Worm (Caenorhabditis elegans): ENCODE measurements around the gene C34E10.10.

ce11 chrIII:5195690-5196089 is 32.0 kb downstream of the C34E10.10 start, which contains the start of gene moc-6:
- TF ChIP-seq pha-4 (tag; optimal IDR thresholded peaks at IDR 0.05), result no peak
- no peak for TF ChIP-seq nhr-76 (tag; optimal IDR thresholded peaks at IDR 0.05)
- TF ChIP-seq flh-1 (GFP tag; optimal IDR thresholded peaks at IDR 0.05), result no peak
- TF ChIP-seq elt-1 (tag; optimal IDR thresholded peaks at IDR 0.05; ENCODE audit: borderline replicate concordance, insufficient read depth), result no peak
- TF ChIP-seq lin-13 (tag; optimal IDR thresholded peaks at IDR 0.05), result no peak
- no peak for TF ChIP-seq ztf-11 (tag; optimal IDR thresholded peaks at IDR 0.05)

Data from whole organism, mixed stage, embryonic.